Worm (Caenorhabditis elegans): ENCODE measurements around the gene T06C10.3.

The T06C10.3 gene

ce11 chrIV:7881726-7882125, 11.2 kb downstream of the T06C10.3 start, which contains the start of gene atic-1:
Gene atic-1 (plus strand): TSS chrIV:7882026.
- TF ChIP-seq tbx-37 (GFP tag; conservative IDR thresholded peaks at IDR 0.05) = no peak
- no peak for TF ChIP-seq sea-1 (GFP tag; conservative IDR thresholded peaks at IDR 0.05)
- no peak for TF ChIP-seq B0310.2 (tag; optimal IDR thresholded peaks at IDR 0.05)
- TF ChIP-seq hnd-1 (tag; optimal IDR thresholded peaks at IDR 0.05) = no peak
- no peak for TF ChIP-seq tra-4 (tag; optimal IDR thresholded peaks at IDR 0.05)
- TF ChIP-seq scrt-1 (GFP tag; IDR thresholded peaks at IDR 0.05) = no peak
- TF ChIP-seq ceh-36 (tag; optimal IDR thresholded peaks at IDR 0.05) = no peak
- TF ChIP-seq aly-1 (tag; optimal IDR thresholded peaks at IDR 0.05) = no peak
- no peak for TF ChIP-seq hmbx-1 (tag; optimal IDR thresholded peaks at IDR 0.05)
- no peak for TF ChIP-seq ama-1 (optimal IDR thresholded peaks at IDR 0.05)
- TF ChIP-seq hmg-4 (GFP tag; optimal IDR thresholded peaks at IDR 0.05) = no peak
- no peak for TF ChIP-seq tbx-11 (GFP tag; IDR thresholded peaks at IDR 0.05)
- no peak for TF ChIP-seq ceh-13 (GFP tag; optimal IDR thresholded peaks at IDR 0.05)
- no peak for TF ChIP-seq ets-7 (tag; optimal IDR thresholded peaks at IDR 0.05)
- no peak for TF ChIP-seq F13C5.2 (tag; optimal IDR thresholded peaks at IDR 0.05)
- TF ChIP-seq pes-1 (GFP tag; IDR thresholded peaks at IDR 0.05) = no peak
- TF ChIP-seq flt-1 (GFP tag; IDR thresholded peaks at IDR 0.05) = no peak

DNA sequence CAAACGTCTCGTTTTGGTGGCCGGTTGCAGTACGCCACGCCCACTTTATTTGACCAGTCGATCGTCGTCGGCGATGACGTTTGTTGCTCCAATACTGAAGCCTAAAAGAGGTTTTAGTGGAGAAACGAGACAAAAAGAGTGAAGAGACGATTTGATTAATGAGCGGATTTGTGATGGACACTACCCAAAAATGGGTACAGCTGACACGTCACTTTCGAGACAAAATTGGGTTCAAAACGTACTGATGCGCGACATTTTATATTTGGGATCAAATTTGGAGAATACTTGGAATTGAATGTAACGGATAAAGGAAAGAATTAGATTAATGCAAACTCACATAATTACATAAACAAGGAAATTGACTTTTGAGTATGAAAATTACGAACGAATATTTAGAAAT, 26.9 kb downstream of the T06C10.3 start, which contains the start of gene ilys-4:
ilys-4 (minus strand) TSS at position 101 of the 400 bp plus-strand sequence.
- TF ChIP-seq aly-1 (tag; optimal IDR thresholded peaks at IDR 0.05) = no peak
- TF ChIP-seq ama-1 (optimal IDR thresholded peaks at IDR 0.05) = no peak
- TF ChIP-seq scrt-1 (GFP tag; IDR thresholded peaks at IDR 0.05) = no peak
- TF ChIP-seq ets-7 (tag; optimal IDR thresholded peaks at IDR 0.05) = no peak
- TF ChIP-seq ceh-13 (GFP tag; optimal IDR thresholded peaks at IDR 0.05) = no peak
- TF ChIP-seq tra-4 (tag; optimal IDR thresholded peaks at IDR 0.05) = no peak
- no peak for TF ChIP-seq flt-1 (GFP tag; IDR thresholded peaks at IDR 0.05)
- no peak for TF ChIP-seq ceh-36 (tag; optimal IDR thresholded peaks at IDR 0.05)
- no peak for TF ChIP-seq hnd-1 (tag; optimal IDR thresholded peaks at IDR 0.05)
- no peak for TF ChIP-seq pes-1 (GFP tag; IDR thresholded peaks at IDR 0.05)
- TF ChIP-seq hmbx-1 (tag; optimal IDR thresholded peaks at IDR 0.05) = no peak
- TF ChIP-seq sea-1 (GFP tag; conservative IDR thresholded peaks at IDR 0.05) = no peak
- no peak for TF ChIP-seq hmg-4 (GFP tag; optimal IDR thresholded peaks at IDR 0.05)
- no peak for TF ChIP-seq tbx-37 (GFP tag; conservative IDR thresholded peaks at IDR 0.05)
- TF ChIP-seq tbx-11 (GFP tag; IDR thresholded peaks at IDR 0.05) = no peak
- no peak for TF ChIP-seq B0310.2 (tag; optimal IDR thresholded peaks at IDR 0.05)
- no peak for TF ChIP-seq F13C5.2 (tag; optimal IDR thresholded peaks at IDR 0.05)

- TF ChIP-seq sea-1 (GFP tag; conservative IDR thresholded peaks at IDR 0.05) (no peak), pes-1 (GFP tag; IDR thresholded peaks at IDR 0.05) (no peak), ets-7 (tag; optimal IDR thresholded peaks at IDR 0.05) (no peak), tbx-11 (GFP tag; IDR thresholded peaks at IDR 0.05) (no peak), flt-1 (GFP tag; IDR thresholded peaks at IDR 0.05) (no peak), B0310.2 (tag; optimal IDR thresholded peaks at IDR 0.05) (no peak), aly-1 (tag; optimal IDR thresholded peaks at IDR 0.05) (no peak), hmg-4 (GFP tag; optimal IDR thresholded peaks at IDR 0.05) (no peak)
Observed at ce11 chrIV:7897953-7898352, 27.4 kb downstream of the T06C10.3 start.

DNA sequence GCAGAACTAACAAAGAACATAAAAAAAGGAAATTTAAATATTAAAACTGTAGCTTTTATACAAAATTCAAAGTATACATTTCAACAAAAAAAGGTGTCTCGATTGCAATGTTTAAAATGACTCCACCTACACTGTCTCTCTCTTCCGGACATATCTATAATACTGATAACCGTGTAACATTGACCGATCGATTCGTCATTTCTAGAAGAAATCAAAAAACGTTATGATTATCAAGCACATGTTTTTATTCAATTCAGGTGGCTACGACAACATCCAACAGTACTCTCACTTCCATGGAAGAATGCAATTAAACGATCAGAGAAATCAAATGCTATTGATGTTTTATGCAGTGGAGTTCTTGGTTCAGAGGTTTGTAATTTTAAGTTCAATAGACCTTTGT, 27.9 kb downstream of the T06C10.3 start:
- no peak for TF ChIP-seq pes-1 (GFP tag; IDR thresholded peaks at IDR 0.05)
- no peak for TF ChIP-seq flt-1 (GFP tag; IDR thresholded peaks at IDR 0.05)
- no peak for TF ChIP-seq scrt-1 (GFP tag; IDR thresholded peaks at IDR 0.05)
- no peak for TF ChIP-seq ama-1 (optimal IDR thresholded peaks at IDR 0.05)
- TF ChIP-seq ceh-36 (tag; optimal IDR thresholded peaks at IDR 0.05) = no peak
- TF ChIP-seq B0310.2 (tag; optimal IDR thresholded peaks at IDR 0.05) = no peak
- TF ChIP-seq ceh-13 (GFP tag; optimal IDR thresholded peaks at IDR 0.05) = no peak
- no peak for TF ChIP-seq hmg-4 (GFP tag; optimal IDR thresholded peaks at IDR 0.05)
- no peak for TF ChIP-seq aly-1 (tag; optimal IDR thresholded peaks at IDR 0.05)
- TF ChIP-seq tra-4 (tag; optimal IDR thresholded peaks at IDR 0.05) = no peak
- no peak for TF ChIP-seq ets-7 (tag; optimal IDR thresholded peaks at IDR 0.05)
- TF ChIP-seq tbx-11 (GFP tag; IDR thresholded peaks at IDR 0.05) = no peak
- TF ChIP-seq F13C5.2 (tag; optimal IDR thresholded peaks at IDR 0.05) = no peak

DNA sequence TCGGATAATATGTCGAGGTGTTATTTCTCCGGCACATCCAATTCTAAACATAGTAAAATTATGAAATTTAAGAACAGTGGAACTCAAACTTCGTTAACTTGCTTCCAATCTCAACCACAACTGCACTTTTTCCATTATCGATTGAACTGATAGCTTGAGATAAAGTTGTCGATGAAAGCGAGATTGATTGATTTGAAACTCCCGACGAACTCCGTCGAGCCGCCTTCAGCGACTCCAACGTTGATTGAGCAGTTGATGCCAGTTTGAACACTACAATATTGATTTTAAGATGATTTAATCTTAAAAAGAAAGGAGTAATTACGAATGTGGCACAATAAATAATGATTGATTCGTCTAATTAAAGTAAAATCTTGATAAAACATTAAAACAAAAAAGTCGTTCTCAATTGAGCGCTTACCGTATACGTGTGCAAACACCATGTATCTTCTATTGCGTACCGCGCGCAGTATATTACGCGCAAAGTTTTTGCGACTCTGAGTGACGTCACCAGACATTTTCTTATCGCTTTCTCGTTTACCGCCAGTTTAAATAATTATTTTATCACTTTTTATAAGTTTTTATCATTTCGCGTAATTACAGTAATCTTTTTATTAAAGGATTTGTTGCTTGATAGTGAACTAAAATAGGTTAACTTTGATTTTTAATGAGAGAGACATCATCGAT, 31.8 kb downstream of the T06C10.3 start, which contains the start of gene arp-11:
arp-11 (minus strand) TSS at position 51 of the 684 bp plus-strand sequence.
- no peak for TF ChIP-seq tbx-37 (GFP tag; conservative IDR thresholded peaks at IDR 0.05)
- peak; percentile 24 for TF ChIP-seq F13C5.2 (tag; optimal IDR thresholded peaks at IDR 0.05)

- no peak for TF ChIP-seq B0310.2 (tag; optimal IDR thresholded peaks at IDR 0.05)
- no peak for TF ChIP-seq F13C5.2 (tag; optimal IDR thresholded peaks at IDR 0.05)
- no peak for TF ChIP-seq ceh-13 (GFP tag; optimal IDR thresholded peaks at IDR 0.05)
- TF ChIP-seq ceh-36 (tag; optimal IDR thresholded peaks at IDR 0.05) = no peak
- no peak for TF ChIP-seq tbx-37 (GFP tag; conservative IDR thresholded peaks at IDR 0.05)
- TF ChIP-seq scrt-1 (GFP tag; IDR thresholded peaks at IDR 0.05) = no peak
- no peak for TF ChIP-seq hmbx-1 (tag; optimal IDR thresholded peaks at IDR 0.05)
- no peak for TF ChIP-seq flt-1 (GFP tag; IDR thresholded peaks at IDR 0.05)
- TF ChIP-seq hnd-1 (tag; optimal IDR thresholded peaks at IDR 0.05) = no peak
- TF ChIP-seq tra-4 (tag; optimal IDR thresholded peaks at IDR 0.05) = no peak
- TF ChIP-seq aly-1 (tag; optimal IDR thresholded peaks at IDR 0.05) = no peak
- TF ChIP-seq ama-1 (optimal IDR thresholded peaks at IDR 0.05) = no peak
- TF ChIP-seq pes-1 (GFP tag; IDR thresholded peaks at IDR 0.05) = no peak
- TF ChIP-seq tbx-11 (GFP tag; IDR thresholded peaks at IDR 0.05) = no peak
- no peak for TF ChIP-seq sea-1 (GFP tag; conservative IDR thresholded peaks at IDR 0.05)
- TF ChIP-seq hmg-4 (GFP tag; optimal IDR thresholded peaks at IDR 0.05) = no peak
- no peak for TF ChIP-seq ets-7 (tag; optimal IDR thresholded peaks at IDR 0.05)
Observed at ce11 chrIV:7903359-7903758, 32.8 kb downstream of the T06C10.3 start, which contains the start of gene C49H3.6. Gene C49H3.6 (plus strand): TSS chrIV:7903738.

ce11 chrIV:7906643-7907042, 36.1 kb downstream of the T06C10.3 start:
- no peak for TF ChIP-seq pes-1 (GFP tag; IDR thresholded peaks at IDR 0.05)
- TF ChIP-seq aly-1 (tag; optimal IDR thresholded peaks at IDR 0.05) = no peak
- no peak for TF ChIP-seq hmbx-1 (tag; optimal IDR thresholded peaks at IDR 0.05)
- no peak for TF ChIP-seq ama-1 (optimal IDR thresholded peaks at IDR 0.05)
- no peak for TF ChIP-seq hnd-1 (tag; optimal IDR thresholded peaks at IDR 0.05)
- TF ChIP-seq F13C5.2 (tag; optimal IDR thresholded peaks at IDR 0.05) = no peak
- TF ChIP-seq hmg-4 (GFP tag; optimal IDR thresholded peaks at IDR 0.05) = no peak
- no peak for TF ChIP-seq sea-1 (GFP tag; conservative IDR thresholded peaks at IDR 0.05)
- no peak for TF ChIP-seq flt-1 (GFP tag; IDR thresholded peaks at IDR 0.05)
- no peak for TF ChIP-seq ceh-13 (GFP tag; optimal IDR thresholded peaks at IDR 0.05)
- TF ChIP-seq tbx-11 (GFP tag; IDR thresholded peaks at IDR 0.05) = no peak
- TF ChIP-seq B0310.2 (tag; optimal IDR thresholded peaks at IDR 0.05) = no peak
- TF ChIP-seq ceh-36 (tag; optimal IDR thresholded peaks at IDR 0.05) = no peak
- no peak for TF ChIP-seq scrt-1 (GFP tag; IDR thresholded peaks at IDR 0.05)
- no peak for TF ChIP-seq tra-4 (tag; optimal IDR thresholded peaks at IDR 0.05)
- no peak for TF ChIP-seq tbx-37 (GFP tag; conservative IDR thresholded peaks at IDR 0.05)
- TF ChIP-seq ets-7 (tag; optimal IDR thresholded peaks at IDR 0.05) = no peak
